Fruit fly (Drosophila melanogaster) whole organism, embryonic: ENCODE measurements around the gene Nrx-IV.
A peak's percentile ranks its signal among the peaks of the same experiment; 100 is the strongest.

Source experiments
- B-H1 ChIP-seq: fragments of 200-800 bp; sonication (Bioruptor generic); IDR thresholded peaks from 3 replicates; pipeline ENCODE4 v1.3.6; 2022; ENCODE audit warnings: missing biosample characterization, missing genetic modification characterization
- Bgb ChIP-seq: fragments of 200-800 bp; sonication (Bioruptor generic); IDR thresholded peaks from 2 replicates; pipeline ENCODE4 v1.3.6; 2022; ENCODE audit warnings: missing biosample characterization, missing genetic modification characterization; ENCODE audit not compliant: partially characterized antibody
- CG10366 ChIP-seq: fragments of 200-800 bp; sonication (Bioruptor generic); IDR thresholded peaks from 2 replicates; pipeline ENCODE4 v1.3.6; 2022; ENCODE audit warnings: missing biosample characterization, missing genetic modification characterization
- CG10462 ChIP-seq: fragments of 200-800 bp; sonication (Bioruptor generic); optimal IDR thresholded peaks from 2 replicates; lab custom pipeline; 2016; ENCODE audit warnings: missing biosample characterization, missing genetic modification characterization
- CG12071 ChIP-seq: fragments of 200-800 bp; sonication (Bioruptor generic); optimal IDR thresholded peaks from 3 replicates; lab custom pipeline; 2018; ENCODE audit warnings: missing biosample characterization, mild to moderate bottlenecking, missing genetic modification characterization
- CG12219 ChIP-seq: fragments of 200-800 bp; sonication (Bioruptor generic); optimal IDR thresholded peaks from 3 replicates; lab custom pipeline; 2018; ENCODE audit warnings: missing biosample characterization, mild to moderate bottlenecking, missing genetic modification characterization
- CG13287 ChIP-seq: fragments of 200-800 bp; sonication (Bioruptor generic); IDR thresholded peaks from 2 replicates; pipeline ENCODE4 v1.3.6; 2022; ENCODE audit warnings: missing biosample characterization, missing genetic modification characterization; ENCODE audit not compliant: partially characterized antibody
- CG15011 ChIP-seq: fragments of 200-800 bp; sonication (Bioruptor generic); optimal IDR thresholded peaks from 3 replicates; lab custom pipeline; 2018; ENCODE audit warnings: missing biosample characterization, mild to moderate bottlenecking, missing genetic modification characterization
- CG15514 ChIP-seq: fragments of 200-800 bp; sonication (Bioruptor generic); optimal IDR thresholded peaks from 3 replicates; lab custom pipeline; 2017; ENCODE audit warnings: missing biosample characterization, missing genetic modification characterization, mild to moderate bottlenecking, moderate library complexity, missing genetic modification reagents
- CG17829 ChIP-seq: fragments of 200-800 bp; optimal IDR thresholded peaks from 2 replicates; lab custom pipeline; 2019; ENCODE audit warnings: missing biosample characterization, mild to moderate bottlenecking, missing genetic modification characterization, moderate library complexity
- CG2199 ChIP-seq: fragments of 200-800 bp; sonication (Bioruptor generic); IDR thresholded peaks from 3 replicates; pipeline ENCODE4 v1.3.6; 2022; ENCODE audit warnings: missing biosample characterization, missing genetic modification characterization
- CG3281 ChIP-seq: fragments of 200-800 bp; sonication (Bioruptor generic); optimal IDR thresholded peaks from 3 replicates; lab custom pipeline; 2017; ENCODE audit warnings: missing biosample characterization, mild to moderate bottlenecking, missing genetic modification characterization
- CG4424 ChIP-seq: fragments of 200-800 bp; sonication (Bioruptor generic); optimal IDR thresholded peaks from 3 replicates; lab custom pipeline; 2016; ENCODE audit warnings: missing biosample characterization, missing genetic modification characterization
- CG5180 ChIP-seq: fragments of 200-800 bp; sonication (Bioruptor generic); optimal IDR thresholded peaks from 3 replicates; lab custom pipeline; 2017; ENCODE audit warnings: missing biosample characterization, missing genetic modification characterization, mild to moderate bottlenecking, moderate library complexity, missing genetic modification reagents
- CG5245 ChIP-seq: fragments of 200-800 bp; sonication (Bioruptor generic); optimal IDR thresholded peaks from 3 replicates; lab custom pipeline; 2016; ENCODE audit warnings: missing biosample characterization, missing genetic modification characterization
- CG6765 ChIP-seq: fragments of 200-800 bp; sonication (Bioruptor generic); optimal IDR thresholded peaks from 3 replicates; lab custom pipeline; 2017; ENCODE audit warnings: missing biosample characterization, mild to moderate bottlenecking, missing genetic modification characterization
- CG7745 ChIP-seq: fragments of 200-800 bp; sonication (Bioruptor generic); optimal IDR thresholded peaks from 2 replicates; lab custom pipeline; 2018; ENCODE audit warnings: missing biosample characterization, mild to moderate bottlenecking, missing genetic modification characterization, moderate library complexity
- Camta ChIP-seq: fragments of 200-800 bp; sonication (Bioruptor generic); optimal IDR thresholded peaks from 2 replicates; lab custom pipeline; 2016; ENCODE audit warnings: missing biosample characterization, missing genetic modification characterization
- Dp ChIP-seq: fragments of 200-800 bp; sonication (Bioruptor generic); optimal IDR thresholded peaks from 2 replicates; lab custom pipeline; 2018; ENCODE audit warnings: missing biosample characterization, mild to moderate bottlenecking, missing genetic modification characterization, moderate library complexity
- E2f1 ChIP-seq: fragments of 200-800 bp; sonication (Bioruptor generic); IDR thresholded peaks from 2 replicates; pipeline ENCODE4 v1.3.6; 2022; ENCODE audit warnings: missing biosample characterization, missing genetic modification characterization
- E2f2 ChIP-seq: fragments of 200-800 bp; sonication (Bioruptor generic); IDR thresholded peaks from 2 replicates; pipeline ENCODE4 v1.3.6; 2022; ENCODE audit warnings: missing biosample characterization, missing genetic modification characterization
- Fer2 ChIP-seq: fragments of 200-800 bp; sonication (Bioruptor generic); optimal IDR thresholded peaks from 2 replicates; lab custom pipeline; 2018; ENCODE audit warnings: missing biosample characterization, mild to moderate bottlenecking, missing genetic modification characterization, moderate library complexity
- GATAe ChIP-seq: fragments of 200-800 bp; sonication (Bioruptor generic); conservative IDR thresholded peaks from 2 replicates; pipeline ENCODE4 v1.3.6; 2022; ENCODE audit warnings: missing biosample characterization, missing genetic modification characterization
- HLH4C ChIP-seq: fragments of 200-800 bp; sonication (Bioruptor generic); IDR thresholded peaks from 3 replicates; pipeline ENCODE4 v1.3.6; 2022; ENCODE audit warnings: missing biosample characterization, missing genetic modification characterization; ENCODE audit not compliant: partially characterized antibody
- HLHmδ ChIP-seq: fragments of 200-800 bp; sonication (Bioruptor generic); optimal IDR thresholded peaks from 2 replicates; lab custom pipeline; 2018; ENCODE audit warnings: missing biosample characterization, mild to moderate bottlenecking, missing genetic modification characterization, moderate library complexity
- Hmr ChIP-seq: fragments of 200-800 bp; sonication (Bioruptor generic); optimal IDR thresholded peaks from 3 replicates; lab custom pipeline; 2017; ENCODE audit warnings: mild to moderate bottlenecking, missing biosample characterization, missing genetic modification reagents, missing genetic modification characterization
- Myb ChIP-seq: fragments of 200-800 bp; sonication (Bioruptor generic); optimal IDR thresholded peaks from 2 replicates; lab custom pipeline; 2016; ENCODE audit warnings: missing biosample characterization, missing genetic modification characterization
- Oaz ChIP-seq: fragments of 200-800 bp; sonication (Bioruptor generic); IDR thresholded peaks from 2 replicates; pipeline ENCODE4 v1.3.6; 2022; ENCODE audit warnings: missing biosample characterization, missing genetic modification characterization
- Ptx1 ChIP-seq: fragments of 200-800 bp; sonication (Bioruptor generic); IDR thresholded peaks from 2 replicates; pipeline ENCODE4 v1.3.6; 2022; ENCODE audit warnings: missing biosample characterization, missing genetic modification characterization
- Rfx ChIP-seq: fragments of 200-800 bp; sonication (Bioruptor generic); IDR thresholded peaks from 2 replicates; pipeline ENCODE4 v1.3.6; 2022; ENCODE audit warnings: missing biosample characterization, missing genetic modification characterization
- Xbp1 ChIP-seq: fragments of 200-800 bp; sonication (Bioruptor generic); optimal IDR thresholded peaks from 3 replicates; lab custom pipeline; 2016; ENCODE audit warnings: missing biosample characterization, mild to moderate bottlenecking, missing genetic modification characterization
- ab ChIP-seq: fragments of 200-800 bp; sonication (Bioruptor generic); optimal IDR thresholded peaks from 2 replicates; lab custom pipeline; 2016; ENCODE audit warnings: missing biosample characterization, missing genetic modification characterization
- ara ChIP-seq: fragments of 200-800 bp; sonication (Bioruptor generic); IDR thresholded peaks from 2 replicates; pipeline ENCODE4 v1.3.6; 2022; ENCODE audit warnings: missing biosample characterization, missing genetic modification characterization
- bab2 ChIP-seq: fragments of 200-800 bp; sonication (Bioruptor generic); optimal IDR thresholded peaks from 2 replicates; lab custom pipeline; 2016; ENCODE audit warnings: missing biosample characterization, missing genetic modification characterization
- crp ChIP-seq, 2 experiments: fragments of 200-800 bp; sonication (Bioruptor generic); optimal IDR thresholded peaks; 2 replicates in 1 of 2; 3 replicates in 1 of 2; lab custom pipeline; 2017; ENCODE audit warnings: missing biosample characterization in 2 of 2, missing genetic modification characterization in 2 of 2, mild to moderate bottlenecking in 1 of 2, moderate library complexity in 1 of 2
- danr ChIP-seq: fragments of 200-800 bp; sonication (Bioruptor generic); IDR thresholded peaks from 2 replicates; pipeline ENCODE4 v1.3.6; 2022; ENCODE audit warnings: missing biosample characterization, missing genetic modification characterization
- fd102C ChIP-seq: fragments of 200-800 bp; sonication (Bioruptor generic); optimal IDR thresholded peaks from 2 replicates; lab custom pipeline; 2018; ENCODE audit warnings: missing biosample characterization, mild to moderate bottlenecking, missing genetic modification characterization, moderate library complexity
- ham ChIP-seq: fragments of 200-800 bp; sonication (Bioruptor generic); IDR thresholded peaks from 2 replicates; pipeline ENCODE4 v1.3.6; 2022; ENCODE audit warnings: missing biosample characterization, missing genetic modification characterization
- hth ChIP-seq: fragments of >200 bp; optimal IDR thresholded peaks from 2 replicates; lab custom pipeline; 2017; ENCODE audit warnings: inconsistent platforms
- jing ChIP-seq: fragments of 200-800 bp; sonication (Bioruptor generic); optimal IDR thresholded peaks from 2 replicates; lab custom pipeline; 2018; ENCODE audit warnings: missing biosample characterization, mild to moderate bottlenecking, missing genetic modification characterization
- mld ChIP-seq: fragments of 200-800 bp; sonication (Bioruptor generic); IDR thresholded peaks from 3 replicates; pipeline ENCODE4 v1.3.6; 2022; ENCODE audit warnings: missing biosample characterization, missing genetic modification characterization; ENCODE audit not compliant: partially characterized antibody
- nmo ChIP-seq: fragments of 200-800 bp; sonication (Bioruptor generic); optimal IDR thresholded peaks from 2 replicates; lab custom pipeline; 2018; ENCODE audit warnings: missing biosample characterization, mild to moderate bottlenecking, missing genetic modification characterization, moderate library complexity
- org-1 ChIP-seq: fragments of 200-800 bp; sonication (Bioruptor generic); optimal IDR thresholded peaks from 2 replicates; lab custom pipeline; 2017; ENCODE audit warnings: missing biosample characterization, missing genetic modification characterization
- slou ChIP-seq: fragments of 200-800 bp; sonication (Bioruptor generic); optimal IDR thresholded peaks from 3 replicates; lab custom pipeline; 2016; ENCODE audit warnings: missing biosample characterization, missing genetic modification characterization
- stc ChIP-seq: fragments of 200-800 bp; sonication (Bioruptor generic); IDR thresholded peaks from 2 replicates; pipeline ENCODE4 v1.3.6; 2022; ENCODE audit warnings: missing biosample characterization, missing genetic modification characterization
- vnd ChIP-seq: fragments of 200-800 bp; sonication (Bioruptor generic); IDR thresholded peaks from 3 replicates; pipeline ENCODE4 v1.3.6; 2022; ENCODE audit warnings: missing biosample characterization, missing genetic modification characterization; ENCODE audit not compliant: partially characterized antibody
- wdn ChIP-seq: fragments of 200-800 bp; sonication (Bioruptor generic); IDR thresholded peaks from 2 replicates; pipeline ENCODE4 v1.3.6; 2022; ENCODE audit warnings: missing biosample characterization, missing genetic modification characterization
- zfh2 ChIP-seq: fragments of 200-800 bp; sonication (Bioruptor generic); optimal IDR thresholded peaks from 2 replicates; lab custom pipeline; 2016; ENCODE audit warnings: missing biosample characterization, missing genetic modification characterization

Gene Nrx-IV

dm6 chr3L:12111081-12111958 is 35.0 kb upstream of the Nrx-IV start (continued):
- peak; percentile 82 for TF ChIP-seq E2f1 (GFP tag; lab: Robert Waterston, UW)
- peak in 1 of 2 experiments; percentile 3 for TF ChIP-seq crp (GFP tag; optimal IDR thresholded peaks at IDR 0.05; lab: Kevin White, UChicago)
- no peak for TF ChIP-seq Dp (GFP tag; lab: Kevin White, UChicago)
- TF ChIP-seq Ptx1 (GFP tag; lab: Robert Waterston, UW) = peak; percentile 80
- no peak for TF ChIP-seq CG12071 (GFP tag; lab: Kevin White, UChicago)
- TF ChIP-seq nmo (GFP tag; lab: Kevin White, UChicago) = peak; percentile 96
- peak; percentile 54 for TF ChIP-seq bab2
- no peak for TF ChIP-seq CG13287
- TF ChIP-seq Rfx = peak; percentile 68; the same call in 1 of the 2 replicates
- TF ChIP-seq ab = no peak
- peak; percentile 50; the same call in 1 of the 2 replicates for TF ChIP-seq E2f2 (GFP tag; lab: Robert Waterston, UW)
- TF ChIP-seq ara (GFP tag; lab: Robert Waterston, UW) = peak; percentile 27; the same call in 1 of the 2 replicates
- TF ChIP-seq CG6765 (GFP tag; lab: Kevin White, UChicago) = peak; percentile 24
- TF ChIP-seq B-H1 (GFP tag; lab: Robert Waterston, UW) = 0 out of 3 replicates have a peak, but pooled peaks have one; percentile 54
- peak; percentile 70 for TF ChIP-seq stc (GFP tag; lab: Robert Waterston, UW)
- TF ChIP-seq org-1 (GFP tag; lab: Kevin White, UChicago) = peak; percentile 49
- no peak for TF ChIP-seq GATAe (GFP tag; lab: Robert Waterston, UW)
- TF ChIP-seq CG7745 (tag; lab: Kevin White, UChicago) = no peak
- TF ChIP-seq CG10462 = peak; percentile 29
- peak; percentile 76 for TF ChIP-seq Xbp1
- TF ChIP-seq Myb (GFP tag; lab: Kevin White, UChicago) = no peak
- TF ChIP-seq mld (GFP tag; lab: Robert Waterston, UW) = no peak
- TF ChIP-seq wdn (GFP tag; lab: Robert Waterston, UW) = no peak; the same call in 1 of the 2 replicates
- TF ChIP-seq CG4424 (GFP tag; lab: Kevin White, UChicago) = peak; percentile 80
- peak; percentile 11 for TF ChIP-seq jing (GFP tag; lab: Kevin White, UChicago)
- TF ChIP-seq danr (GFP tag; lab: Robert Waterston, UW) = peak; percentile 50; the same call in 1 of the 2 replicates
- no peak for TF ChIP-seq vnd
- TF ChIP-seq CG15514 (GFP tag; lab: Kevin White, UChicago) = peak; percentile 26
- TF ChIP-seq CG2199 (GFP tag; lab: Robert Waterston, UW) = peak; percentile 74; the same call in 1 of the 3 replicates
- peak; percentile 64 for TF ChIP-seq CG3281
- peak; percentile 39 for TF ChIP-seq Fer2 (tag; lab: Kevin White, UChicago)
- TF ChIP-seq HLHmδ = no peak
- TF ChIP-seq CG15011 (GFP tag; lab: Kevin White, UChicago) = no peak
- TF ChIP-seq hth (lab: Kevin White, UChicago) = no peak
- peak; percentile 54 for TF ChIP-seq CG5245 (GFP tag; lab: Kevin White, UChicago)
- TF ChIP-seq CG5180 = peak; percentile 33
- no peak for TF ChIP-seq ham (GFP tag; lab: Robert Waterston, UW)
- no peak for TF ChIP-seq Camta (GFP tag; lab: Kevin White, UChicago)
- TF ChIP-seq HLH4C (GFP tag; lab: Robert Waterston, UW) = no peak
- TF ChIP-seq Hmr (GFP tag; lab: Kevin White, UChicago) = no peak
- peak; percentile 96 for TF ChIP-seq CG17829
- no peak for TF ChIP-seq CG12219 (GFP tag; lab: Kevin White, UChicago)
- TF ChIP-seq Bgb (GFP tag; lab: Robert Waterston, UW) = no peak
- TF ChIP-seq CG10366 (GFP tag; lab: Robert Waterston, UW) = peak; percentile 60
- no peak for TF ChIP-seq zfh2 (GFP tag; lab: Kevin White, UChicago)
- no peak for TF ChIP-seq slou (GFP tag; lab: Kevin White, UChicago)
- no peak for TF ChIP-seq fd102C
- TF ChIP-seq Oaz (GFP tag; lab: Robert Waterston, UW) = no peak
